Fruit fly (Drosophila melanogaster): ENCODE results near the gene TwdlY.

The TwdlY gene

dm6 chrX:16691440-16691839 is 43.3 kb upstream of the TwdlY start (continued):
- TF ChIP-seq CG6854 (GFP tag; optimal IDR thresholded peaks at IDR 0.05), result peak; percentile 18
- TF ChIP-seq Lpt (GFP tag; optimal IDR thresholded peaks at IDR 0.05), result no peak
- peak; percentile 67; the same call in 1 of the 2 replicates for TF ChIP-seq CG16779 (GFP tag; IDR thresholded peaks at IDR 0.05)
- TF ChIP-seq ERR (GFP tag; optimal IDR thresholded peaks at IDR 0.05), result peak; percentile 61
- TF ChIP-seq Nf-YC (tag; optimal IDR thresholded peaks at IDR 0.05), result peak; percentile 1
- peak; percentile 71 for TF ChIP-seq CG33557 (GFP tag; optimal IDR thresholded peaks at IDR 0.05)
- peak; percentile 88 for TF ChIP-seq CG11504 (tag; optimal IDR thresholded peaks at IDR 0.05)
- TF ChIP-seq MTF-1 (GFP tag; optimal IDR thresholded peaks at IDR 0.05; ENCODE audit: borderline replicate concordance), result peak; percentile 75
- TF ChIP-seq ind (GFP tag; optimal IDR thresholded peaks at IDR 0.05), result peak; percentile 84
- peak; percentile 88 for TF ChIP-seq ap (GFP tag; IDR thresholded peaks at IDR 0.05)
- peak; percentile 63 for TF ChIP-seq slou (GFP tag; optimal IDR thresholded peaks at IDR 0.05)
- TF ChIP-seq org-1 (GFP tag; optimal IDR thresholded peaks at IDR 0.05), result peak; percentile 82
- TF ChIP-seq dmrt99B (tag; optimal IDR thresholded peaks at IDR 0.05), result peak; percentile 89
- TF ChIP-seq dpn (GFP tag; optimal IDR thresholded peaks at IDR 0.05), result peak; percentile 82 to 89
- TF ChIP-seq Hr3 (GFP tag; optimal IDR thresholded peaks at IDR 0.05), result peak; percentile 78
- TF ChIP-seq row (GFP tag; IDR thresholded peaks at IDR 0.05), result peak; percentile 88
- TF ChIP-seq en (GFP tag; optimal IDR thresholded peaks at IDR 0.05), result peak; percentile 64
- TF ChIP-seq NC2β (GFP tag; optimal IDR thresholded peaks at IDR 0.05), result peak; percentile 85
- TF ChIP-seq CG6813 (GFP tag; optimal IDR thresholded peaks at IDR 0.05), result peak; percentile 72
- TF ChIP-seq Dfd (GFP tag; optimal IDR thresholded peaks at IDR 0.05), result no peak
- no peak for TF ChIP-seq CG6175 (GFP tag; IDR thresholded peaks at IDR 0.05)
- 0 out of 2 replicates have a peak, but pooled peaks have one; percentile 36 for TF ChIP-seq toy (GFP tag; IDR thresholded peaks at IDR 0.05)
- peak; percentile 90 for TF ChIP-seq CG8388 (GFP tag; optimal IDR thresholded peaks at IDR 0.05)
- no peak for TF ChIP-seq Trl (optimal IDR thresholded peaks at IDR 0.05)
- TF ChIP-seq Trl (GFP tag; optimal IDR thresholded peaks at IDR 0.05), result peak; percentile 90
- TF ChIP-seq CG13624 (GFP tag; optimal IDR thresholded peaks at IDR 0.05), result peak; percentile 63
- TF ChIP-seq Sox100B (GFP tag; optimal IDR thresholded peaks at IDR 0.05), result peak; percentile 80
- peak; percentile 66 for TF ChIP-seq kah (GFP tag; optimal IDR thresholded peaks at IDR 0.05)
- TF ChIP-seq fd102C (GFP tag; optimal IDR thresholded peaks at IDR 0.05), result peak; percentile 25
- TF ChIP-seq Doc3 (GFP tag; IDR thresholded peaks at IDR 0.05; ENCODE audit: partially characterized antibody), result no peak
- TF ChIP-seq cas (GFP tag; IDR thresholded peaks at IDR 0.05), result 0 out of 2 replicates have a peak, but pooled peaks have one; percentile 50
- TF ChIP-seq Abd-B (GFP tag; optimal IDR thresholded peaks at IDR 0.05), result peak; percentile 76
- TF ChIP-seq D19B (GFP tag; optimal IDR thresholded peaks at IDR 0.05), result no peak
- peak; percentile 80 for TF ChIP-seq disco-r (GFP tag; optimal IDR thresholded peaks at IDR 0.05)
- peak in 1 of 2 experiments; percentile 65 for TF ChIP-seq Hr78 (GFP tag; optimal IDR thresholded peaks at IDR 0.05)
- TF ChIP-seq Atf6 (GFP tag; IDR thresholded peaks at IDR 0.05), result peak; percentile 66; the same call in 1 of the 2 replicates
- peak; percentile 76 for TF ChIP-seq CG11723 (GFP tag; optimal IDR thresholded peaks at IDR 0.05)
- TF ChIP-seq CG10267 (tag; optimal IDR thresholded peaks at IDR 0.05), result peak; percentile 78
- TF ChIP-seq CG17829 (tag; optimal IDR thresholded peaks at IDR 0.05), result peak; percentile 86
- TF ChIP-seq kni (GFP tag; optimal IDR thresholded peaks at IDR 0.05), result peak; percentile 11
- TF ChIP-seq grau (tag; optimal IDR thresholded peaks at IDR 0.05), result peak; percentile 79
- TF ChIP-seq Atf-2 (GFP tag; optimal IDR thresholded peaks at IDR 0.05), result peak; percentile 69
- TF ChIP-seq Meics (GFP tag; optimal IDR thresholded peaks at IDR 0.05), result peak; percentile 64
- TF ChIP-seq CG34376 (GFP tag; optimal IDR thresholded peaks at IDR 0.05), result no peak
- TF ChIP-seq Ets97D (GFP tag; optimal IDR thresholded peaks at IDR 0.05), result peak; percentile 57
- TF ChIP-seq stc (GFP tag; IDR thresholded peaks at IDR 0.05), result peak; percentile 87
- TF ChIP-seq CG12071 (GFP tag; optimal IDR thresholded peaks at IDR 0.05), result peak; percentile 88
- TF ChIP-seq insv (GFP tag; optimal IDR thresholded peaks at IDR 0.05), result no peak
- no peak for TF ChIP-seq Kr (GFP tag; optimal IDR thresholded peaks at IDR 0.05)
- peak; percentile 20 for TF ChIP-seq Hey (tag; optimal IDR thresholded peaks at IDR 0.05)
- TF ChIP-seq CG12155 (GFP tag; optimal IDR thresholded peaks at IDR 0.05), result peak; percentile 58

Data from whole organism, embryonic.